Worm (Caenorhabditis elegans): ENCODE data around the gene vha-11.

DNA sequence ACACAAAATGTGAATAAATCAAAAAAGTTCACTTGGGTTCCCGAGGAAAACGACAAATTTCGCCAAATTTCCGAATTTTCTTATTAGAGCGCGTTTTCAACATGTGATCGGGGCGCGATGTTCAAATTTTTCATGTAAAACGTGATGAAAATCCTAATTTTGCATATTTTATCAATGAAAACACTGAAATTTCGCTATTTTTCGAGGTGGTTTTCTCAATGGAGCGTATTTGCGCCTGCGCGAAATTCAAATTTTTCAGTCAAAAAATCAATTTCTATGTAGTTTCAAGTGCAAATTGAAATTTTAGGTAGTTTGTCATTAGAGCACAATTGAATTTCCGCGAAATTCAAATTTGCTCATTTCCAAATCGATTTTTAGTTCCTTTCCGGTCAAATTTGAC, 7.0 kb downstream of the vha-11 start:
- no peak for TF ChIP-seq cog-1 (tag; optimal IDR thresholded peaks at IDR 0.05)
- no peak for TF ChIP-seq flt-1 (GFP tag; IDR thresholded peaks at IDR 0.05)
- TF ChIP-seq tab-1 (GFP tag; IDR thresholded peaks at IDR 0.05): no peak
- TF ChIP-seq ref-1 (GFP tag; conservative IDR thresholded peaks at IDR 0.05): no peak
- TF ChIP-seq klf-2 (GFP tag; conservative IDR thresholded peaks at IDR 0.05): no peak
- TF ChIP-seq med-1 (GFP tag; optimal IDR thresholded peaks at IDR 0.05; ENCODE audit: insufficient read depth): no peak
